Worm (Caenorhabditis elegans): ENCODE results near the gene F44E2.6.

DNA sequence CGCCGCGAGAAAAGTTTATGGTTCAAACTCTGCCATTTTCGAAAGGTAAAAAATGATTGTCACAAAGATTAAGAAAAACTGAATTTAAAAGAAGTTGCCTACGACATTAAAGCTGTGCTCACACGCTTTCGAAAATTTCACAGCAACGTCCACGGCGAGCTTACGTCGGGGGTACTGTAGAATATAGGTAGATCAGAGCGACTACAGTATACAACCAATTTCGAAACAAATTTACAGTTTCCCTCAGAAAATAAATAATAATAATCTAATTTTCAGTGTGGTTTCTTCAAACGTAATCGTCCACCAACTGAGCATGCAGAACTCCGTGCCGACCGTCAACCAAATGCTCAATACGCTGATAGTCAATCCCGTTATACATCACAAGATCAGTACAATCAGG is 20.5 kb downstream of the F44E2.6 start:
- TF ChIP-seq ztf-11 (tag; optimal IDR thresholded peaks at IDR 0.05), result no peak
- no peak for TF ChIP-seq R02D3.7 (tag; optimal IDR thresholded peaks at IDR 0.05)
- no peak for TF ChIP-seq pqm-1 (tag; optimal IDR thresholded peaks at IDR 0.05)
- no peak for TF ChIP-seq D1046.2 (GFP tag; IDR thresholded peaks at IDR 0.05)
- no peak for TF ChIP-seq daf-12 (tag; optimal IDR thresholded peaks at IDR 0.05)
- no peak for TF ChIP-seq pha-4 (GFP tag; IDR thresholded peaks at IDR 0.05)
- no peak for TF ChIP-seq pha-4 (tag; optimal IDR thresholded peaks at IDR 0.05)
- TF ChIP-seq attf-4 (tag; optimal IDR thresholded peaks at IDR 0.05), result no peak

Measured in whole organism, L4 larva.